Fruit fly (Drosophila melanogaster) whole organism, embryonic: ENCODE measurements around the gene Cdk1.

ENCODE experiments used
- ATbp ChIP-seq: fragments of 200-800 bp; sonication (Bioruptor generic); optimal IDR thresholded peaks from 2 replicates; lab custom pipeline; 2017; ENCODE audit warnings: missing biosample characterization, mild to moderate bottlenecking, missing genetic modification characterization, missing genetic modification reagents
- Asciz ChIP-seq: fragments of 200-800 bp; sonication (Bioruptor generic); optimal IDR thresholded peaks from 2 replicates; lab custom pipeline; 2017; ENCODE audit warnings: missing biosample characterization, mild to moderate bottlenecking, missing genetic modification characterization, missing genetic modification reagents
- Atf-2 ChIP-seq: fragments of 200-800 bp; sonication (Bioruptor generic); optimal IDR thresholded peaks from 2 replicates; lab custom pipeline; 2016; ENCODE audit warnings: missing biosample characterization, missing genetic modification characterization
- Atf3 ChIP-seq: fragments of 200-800 bp; sonication (Bioruptor generic); optimal IDR thresholded peaks from 3 replicates; lab custom pipeline; 2016; ENCODE audit warnings: missing biosample characterization, missing genetic modification characterization
- B-H1 ChIP-seq: fragments of 200-800 bp; sonication (Bioruptor generic); IDR thresholded peaks from 3 replicates; pipeline ENCODE4 v1.3.6; 2022; ENCODE audit warnings: missing biosample characterization, missing genetic modification characterization
- CG10979 ChIP-seq: fragments of 200-800 bp; sonication (Bioruptor generic); optimal IDR thresholded peaks from 2 replicates; lab custom pipeline; 2018; ENCODE audit warnings: missing biosample characterization, mild to moderate bottlenecking, missing genetic modification characterization, moderate library complexity
- CG11504 ChIP-seq: fragments of 200-800 bp; sonication (Bioruptor generic); optimal IDR thresholded peaks from 3 replicates; lab custom pipeline; 2019; ENCODE audit warnings: missing biosample characterization, mild to moderate bottlenecking, missing genetic modification characterization, moderate library complexity
- CG12071 ChIP-seq: fragments of 200-800 bp; sonication (Bioruptor generic); optimal IDR thresholded peaks from 3 replicates; lab custom pipeline; 2018; ENCODE audit warnings: missing biosample characterization, mild to moderate bottlenecking, missing genetic modification characterization
- CG12219 ChIP-seq: fragments of 200-800 bp; sonication (Bioruptor generic); optimal IDR thresholded peaks from 3 replicates; lab custom pipeline; 2018; ENCODE audit warnings: missing biosample characterization, mild to moderate bottlenecking, missing genetic modification characterization
- CG13123 ChIP-seq: fragments of 200-800 bp; sonication (Bioruptor generic); optimal IDR thresholded peaks from 2 replicates; lab custom pipeline; 2016; ENCODE audit warnings: missing biosample characterization, missing genetic modification characterization
- CG14710 ChIP-seq: fragments of 200-800 bp; sonication (Bioruptor generic); optimal IDR thresholded peaks from 3 replicates; lab custom pipeline; 2019; ENCODE audit warnings: missing biosample characterization, mild to moderate bottlenecking, missing genetic modification characterization, moderate library complexity
- CG1603 ChIP-seq: fragments of 200-800 bp; sonication (Bioruptor generic); optimal IDR thresholded peaks from 2 replicates; lab custom pipeline; 2019; ENCODE audit warnings: missing biosample characterization, mild to moderate bottlenecking, missing genetic modification characterization, moderate library complexity
- CG17912 ChIP-seq: fragments of 200-800 bp; sonication (Bioruptor generic); optimal IDR thresholded peaks from 2 replicates; lab custom pipeline; 2018; ENCODE audit warnings: missing biosample characterization, mild to moderate bottlenecking, missing genetic modification characterization
- CG1792 ChIP-seq: fragments of 200-800 bp; sonication (Bioruptor generic); optimal IDR thresholded peaks from 2 replicates; lab custom pipeline; 2016; ENCODE audit warnings: missing biosample characterization, missing genetic modification characterization
- CG18011 ChIP-seq: fragments of 200-800 bp; sonication (Bioruptor generic); optimal IDR thresholded peaks from 2 replicates; lab custom pipeline; 2017; ENCODE audit warnings: missing biosample characterization, missing genetic modification characterization, mild to moderate bottlenecking, moderate library complexity, missing genotype
- CG18764 ChIP-seq: fragments of 200-800 bp; sonication (Bioruptor generic); optimal IDR thresholded peaks from 3 replicates; lab custom pipeline; 2016; ENCODE audit warnings: missing biosample characterization, missing genetic modification characterization
- CG2875 ChIP-seq: fragments of 200-800 bp; sonication (Bioruptor generic); optimal IDR thresholded peaks from 2 replicates; lab custom pipeline; 2017; ENCODE audit warnings: missing biosample characterization, mild to moderate bottlenecking, missing genetic modification characterization, missing genetic modification reagents
- CG3163 ChIP-seq: fragments of 200-800 bp; sonication (Bioruptor generic); optimal IDR thresholded peaks from 3 replicates; lab custom pipeline; 2016; ENCODE audit warnings: missing biosample characterization, missing genetic modification characterization
- CG32772 ChIP-seq: fragments of 200-800 bp; sonication (Bioruptor generic); IDR thresholded peaks from 2 replicates; pipeline ENCODE4 v1.3.6; 2022; ENCODE audit warnings: missing biosample characterization, missing genetic modification characterization
- CG3838 ChIP-seq: fragments of 200-800 bp; sonication (Bioruptor generic); optimal IDR thresholded peaks from 3 replicates; lab custom pipeline; 2016; ENCODE audit warnings: missing biosample characterization, missing genetic modification characterization
- CG3847 ChIP-seq: fragments of 200-800 bp; sonication (Bioruptor generic); IDR thresholded peaks from 2 replicates; pipeline ENCODE4 v1.3.6; 2022; ENCODE audit warnings: missing biosample characterization, missing genetic modification characterization
- CG43689 ChIP-seq: fragments of 200-800 bp; sonication (Bioruptor generic); IDR thresholded peaks from 2 replicates; pipeline ENCODE4 v1.3.6; 2022; ENCODE audit warnings: missing biosample characterization, missing genetic modification characterization
- CG6854 ChIP-seq: fragments of 200-800 bp; sonication (Bioruptor generic); optimal IDR thresholded peaks from 3 replicates; lab custom pipeline; 2017; ENCODE audit warnings: missing biosample characterization, mild to moderate bottlenecking, missing genetic modification characterization
- CG7745 ChIP-seq: fragments of 200-800 bp; sonication (Bioruptor generic); optimal IDR thresholded peaks from 2 replicates; lab custom pipeline; 2018; ENCODE audit warnings: missing biosample characterization, mild to moderate bottlenecking, missing genetic modification characterization, moderate library complexity
- CG9215 ChIP-seq: fragments of 200-800 bp; sonication (Bioruptor generic); IDR thresholded peaks from 2 replicates; pipeline ENCODE4 v1.3.6; 2022; ENCODE audit warnings: missing biosample characterization, missing genetic modification characterization
- CHES-1-like ChIP-seq: fragments of 200-800 bp; sonication (Bioruptor generic); optimal IDR thresholded peaks from 2 replicates; lab custom pipeline; 2016; ENCODE audit warnings: missing biosample characterization, missing genetic modification characterization
- GATAe ChIP-seq: fragments of 200-800 bp; sonication (Bioruptor generic); conservative IDR thresholded peaks from 2 replicates; pipeline ENCODE4 v1.3.6; 2022; ENCODE audit warnings: missing biosample characterization, missing genetic modification characterization
- HmgD ChIP-seq: fragments of 200-800 bp; sonication (Bioruptor generic); optimal IDR thresholded peaks from 3 replicates; lab custom pipeline; 2016; ENCODE audit warnings: missing biosample characterization, missing genetic modification characterization
- Med ChIP-seq: fragments of 200-800 bp; sonication (Bioruptor generic); peaks from one replicate; lab custom pipeline; 2016; ENCODE audit warnings: missing biosample characterization, missing genetic modification characterization, mild to moderate bottlenecking, inconsistent platforms, moderate library complexity
- Mrtf ChIP-seq: fragments of 200-800 bp; sonication (Bioruptor generic); IDR thresholded peaks from 3 replicates; pipeline ENCODE4 v1.3.6; 2022; ENCODE audit warnings: missing biosample characterization, missing genetic modification characterization
- Nf-YC ChIP-seq: fragments of 200-800 bp; optimal IDR thresholded peaks from 3 replicates; lab custom pipeline; 2019; ENCODE audit warnings: missing biosample characterization, mild to moderate bottlenecking, missing genetic modification characterization, moderate library complexity
- Oli ChIP-seq: fragments of 200-800 bp; sonication (Bioruptor generic); optimal IDR thresholded peaks from 2 replicates; lab custom pipeline; 2018; ENCODE audit warnings: missing biosample characterization, mild to moderate bottlenecking, missing genetic modification characterization, moderate library complexity
- Optix ChIP-seq: fragments of 200-800 bp; sonication (Bioruptor generic); IDR thresholded peaks from 3 replicates; pipeline ENCODE4 v1.3.6; 2022; ENCODE audit warnings: missing biosample characterization, missing genetic modification characterization
- ab ChIP-seq: fragments of 200-800 bp; sonication (Bioruptor generic); optimal IDR thresholded peaks from 2 replicates; lab custom pipeline; 2016; ENCODE audit warnings: missing biosample characterization, missing genetic modification characterization
- bowl ChIP-seq: fragments of 200-800 bp; sonication (Bioruptor generic); IDR thresholded peaks from 2 replicates; pipeline ENCODE4 v1.3.6; 2022; ENCODE audit warnings: missing biosample characterization, missing genetic modification characterization
- cas ChIP-seq: fragments of 200-800 bp; sonication (Bioruptor generic); IDR thresholded peaks from 2 replicates; pipeline ENCODE4 v1.3.6; 2022; ENCODE audit warnings: missing biosample characterization, missing genetic modification characterization
- chinmo ChIP-seq: fragments of 200-800 bp; sonication (Bioruptor generic); IDR thresholded peaks from 4 replicates; pipeline ENCODE4 v1.3.6; 2022; ENCODE audit warnings: missing biosample characterization, missing genetic modification characterization; ENCODE audit not compliant: partially characterized antibody
- croc ChIP-seq: fragments of 200-800 bp; sonication (Bioruptor generic); conservative IDR thresholded peaks from 3 replicates; pipeline ENCODE4 v1.3.6; 2022; ENCODE audit warnings: missing biosample characterization, missing genetic modification characterization
- dpn ChIP-seq, 2 experiments: fragments of 200-800 bp; sonication (Bioruptor generic); optimal IDR thresholded peaks; 3 replicates each; lab custom pipeline; 2016; ENCODE audit warnings: missing biosample characterization in 2 of 2, missing genetic modification characterization in 2 of 2
- ems ChIP-seq: fragments of 200-800 bp; sonication (Bioruptor generic); optimal IDR thresholded peaks from 3 replicates; lab custom pipeline; 2016; ENCODE audit warnings: missing biosample characterization, missing genetic modification characterization
- eve ChIP-seq, 2 experiments: fragments of >200 bp; optimal IDR thresholded peaks; 2 replicates each; lab custom pipeline; 2017; ENCODE audit warnings: missing biosample characterization in 2 of 2, missing genetic modification characterization in 2 of 2
- her ChIP-seq: fragments of 200-800 bp; sonication (Bioruptor generic); optimal IDR thresholded peaks from 2 replicates; lab custom pipeline; 2016; ENCODE audit warnings: missing biosample characterization, missing genetic modification characterization
- kni ChIP-seq: fragments of 200-800 bp; sonication (Bioruptor generic); optimal IDR thresholded peaks from 3 replicates; lab custom pipeline; 2017; ENCODE audit warnings: mild to moderate bottlenecking, missing biosample characterization, missing genetic modification reagents, missing genetic modification characterization
- lab ChIP-seq: fragments of 200-800 bp; sonication (Bioruptor generic); optimal IDR thresholded peaks from 3 replicates; lab custom pipeline; 2017; ENCODE audit warnings: missing biosample characterization, missing genetic modification characterization, mild to moderate bottlenecking, moderate library complexity, missing genetic modification reagents
- org-1 ChIP-seq: fragments of 200-800 bp; sonication (Bioruptor generic); optimal IDR thresholded peaks from 2 replicates; lab custom pipeline; 2017; ENCODE audit warnings: missing biosample characterization, missing genetic modification characterization
- pan ChIP-seq, 4 experiments: fragments of >200 bp in 3 of 4; fragments of 200-800 bp in 1 of 4; sonication (Bioruptor generic) in 1 of 4; optimal IDR thresholded peaks in 3 of 4; IDR thresholded peaks in 1 of 4; 2 replicates each; pipeline versions ENCODE4 v1.3.6 to Lab custom; 2017 to 2022; ENCODE audit warnings: missing biosample characterization in 2 of 4, missing genetic modification characterization in 2 of 4, mixed read lengths in 1 of 4
- stwl ChIP-seq: fragments of 200-800 bp; sonication (Bioruptor generic); optimal IDR thresholded peaks from 3 replicates; lab custom pipeline; 2018; ENCODE audit warnings: missing biosample characterization, mild to moderate bottlenecking, missing genetic modification characterization, moderate library complexity
- twi ChIP-seq: fragments of 200-800 bp; optimal IDR thresholded peaks from 2 replicates; lab custom pipeline; 2019; ENCODE audit warnings: missing biosample characterization, mild to moderate bottlenecking, missing genetic modification characterization, moderate library complexity
- usp ChIP-seq: fragments of >200 bp; optimal IDR thresholded peaks from 2 replicates; lab custom pipeline; 2017; ENCODE audit warnings: missing biosample characterization, missing genetic modification characterization

Cdk1 gene

dm6 chr2L:10375464-10376236, 10.4 kb downstream of the Cdk1 start, which contains the start of the genes CG33303 and dpr19 (continued):
- TF ChIP-seq CG14710 (tag; lab: Kevin White, UChicago) = peak; percentile 90
- peak; percentile 50 for TF ChIP-seq CG13123 (GFP tag; lab: Kevin White, UChicago)
- TF ChIP-seq ab (GFP tag; lab: Kevin White, UChicago) = no peak
- no peak for TF ChIP-seq CG3163 (GFP tag; lab: Kevin White, UChicago)
- TF ChIP-seq cas (GFP tag; lab: Robert Waterston, UW) = no peak
- TF ChIP-seq ems (GFP tag; lab: Kevin White, UChicago) = no peak
- TF ChIP-seq HmgD (GFP tag; lab: Kevin White, UChicago) = no peak
- peak; percentile 81 for TF ChIP-seq lab (GFP tag; lab: Kevin White, UChicago)
- TF ChIP-seq CG43689 = no peak
- peak; percentile 29 for TF ChIP-seq CG17912 (GFP tag; lab: Kevin White, UChicago)
- peak; percentile 85 for TF ChIP-seq CG11504
- no peak for TF ChIP-seq usp
- TF ChIP-seq bowl (GFP tag; lab: Robert Waterston, UW) = no peak
- no peak for TF ChIP-seq GATAe (GFP tag; lab: Robert Waterston, UW)
- peak; percentile 3 for TF ChIP-seq CG7745 (tag; lab: Kevin White, UChicago)
- no peak for TF ChIP-seq eve (GFP tag; optimal IDR thresholded peaks at IDR 0.05; lab: Kevin White, UChicago)
- peak; percentile 68 for TF ChIP-seq Med
- peak; percentile 64 for TF ChIP-seq Oli (tag; lab: Kevin White, UChicago)
- TF ChIP-seq Nf-YC (tag; lab: Kevin White, UChicago) = peak; percentile 79
- TF ChIP-seq chinmo (GFP tag; lab: Robert Waterston, UW) = 0 out of 4 replicates have a peak, but pooled peaks have one; percentile 41
- peak; percentile 45 for TF ChIP-seq stwl (tag; lab: Kevin White, UChicago)
- TF ChIP-seq CG12071 (GFP tag; lab: Kevin White, UChicago) = no peak
- no peak for TF ChIP-seq CG3838 (GFP tag; lab: Kevin White, UChicago)
- TF ChIP-seq CHES-1-like (GFP tag; lab: Kevin White, UChicago) = no peak
- no peak for TF ChIP-seq Atf3 (GFP tag; lab: Kevin White, UChicago)
- peak; percentile 84 for TF ChIP-seq CG10979 (tag; lab: Kevin White, UChicago)
- TF ChIP-seq dpn (GFP tag; optimal IDR thresholded peaks at IDR 0.05; lab: Kevin White, UChicago) = peak in 1 of 2 experiments; percentile 50
- no peak for TF ChIP-seq Mrtf (GFP tag; lab: Robert Waterston, UW)
- peak; percentile 47 for TF ChIP-seq CG32772 (GFP tag; lab: Robert Waterston, UW)
- TF ChIP-seq her (GFP tag; lab: Kevin White, UChicago) = no peak
- TF ChIP-seq CG12219 (GFP tag; lab: Kevin White, UChicago) = no peak
- TF ChIP-seq croc = peak; percentile 41; the same call in 2 of the 3 replicates
- peak; percentile 71 for TF ChIP-seq twi (tag; lab: Kevin White, UChicago)
- TF ChIP-seq kni (GFP tag; lab: Kevin White, UChicago) = no peak
- TF ChIP-seq CG6854 (GFP tag; lab: Kevin White, UChicago) = peak; percentile 66
- TF ChIP-seq ATbp (GFP tag; lab: Kevin White, UChicago) = peak; percentile 71
- TF ChIP-seq CG18764 (GFP tag; lab: Kevin White, UChicago) = peak; percentile 51
- no peak for TF ChIP-seq org-1 (GFP tag; lab: Kevin White, UChicago)
- peak; percentile 16 for TF ChIP-seq CG1603 (tag; lab: Kevin White, UChicago)
- peak; percentile 27; the same call in 1 of the 3 replicates for TF ChIP-seq B-H1 (GFP tag; lab: Robert Waterston, UW)
- no peak for TF ChIP-seq pan (optimal IDR thresholded peaks at IDR 0.05; lab: Kevin White, UChicago)
- TF ChIP-seq pan (GFP tag; optimal IDR thresholded peaks at IDR 0.05 in 1 of 2, IDR thresholded peaks at IDR 0.05 in 1 of 2) = peak in 1 of 2 experiments; percentile 64
- no peak for TF ChIP-seq CG9215 (GFP tag; lab: Robert Waterston, UW)
- TF ChIP-seq Atf-2 (GFP tag; lab: Kevin White, UChicago) = no peak
- no peak for TF ChIP-seq CG18011 (GFP tag; lab: Kevin White, UChicago)
- peak; percentile 41; the same call in 1 of the 2 replicates for TF ChIP-seq CG3847 (GFP tag; lab: Robert Waterston, UW)
- no peak for TF ChIP-seq Optix
- TF ChIP-seq Asciz = peak; percentile 9
- no peak for TF ChIP-seq CG1792 (GFP tag; lab: Kevin White, UChicago)
- TF ChIP-seq CG2875 (GFP tag; lab: Kevin White, UChicago) = peak; percentile 36
